Worm (Caenorhabditis elegans) whole organism, late embryonic: ENCODE data around the gene decr-1.3.
A peak's percentile ranks its signal among the peaks of the same experiment; 100 is the strongest.

Source experiments
- C08G9.2 ChIP-seq: sonication (generic microtip); optimal IDR thresholded peaks from 2 replicates; lab custom pipeline; 2016; ENCODE audit warnings: mild to moderate bottlenecking, missing genetic modification characterization, moderate library complexity, missing compliant biosample characterization
- F13H6.1 ChIP-seq: sonication (generic microtip); optimal IDR thresholded peaks from 2 replicates; lab custom pipeline; 2016; ENCODE audit warnings: missing genetic modification characterization, missing compliant biosample characterization
- T23F11.4 ChIP-seq: fragments of 200-800 bp; sonication (Bioruptor generic); optimal IDR thresholded peaks from 2 replicates; lab custom pipeline; 2018; ENCODE audit warnings: mild to moderate bottlenecking, missing genetic modification characterization, missing compliant biosample characterization
- Y22D7AL.16 ChIP-seq: sonication (generic microtip); optimal IDR thresholded peaks from 2 replicates; lab custom pipeline; 2016; ENCODE audit warnings: missing genetic modification characterization, missing compliant biosample characterization
- ahr-1 ChIP-seq: sonication (generic microtip); optimal IDR thresholded peaks from 2 replicates; lab custom pipeline; 2016; ENCODE audit warnings: missing genetic modification characterization, missing compliant biosample characterization
- ama-1 ChIP-seq: fragments of 150-350 bp; optimal IDR thresholded peaks from 2 replicates; lab custom pipeline; 2014
- ceh-18 ChIP-seq: sonication (generic microtip); optimal IDR thresholded peaks from 2 replicates; lab custom pipeline; 2016; ENCODE audit warnings: missing genetic modification characterization, missing compliant biosample characterization
- ceh-22 ChIP-seq: sonication (generic microtip); optimal IDR thresholded peaks from 2 replicates; lab custom pipeline; 2017; ENCODE audit warnings: missing biosample characterization, missing genetic modification characterization
- ceh-34 ChIP-seq: sonication (generic microtip); optimal IDR thresholded peaks from 2 replicates; lab custom pipeline; 2016; ENCODE audit warnings: mild to moderate bottlenecking, missing genetic modification characterization, missing compliant biosample characterization
- ceh-6 ChIP-seq: fragments of 200-800 bp; sonication (Bioruptor generic); optimal IDR thresholded peaks from 2 replicates; lab custom pipeline; 2018; ENCODE audit warnings: mild to moderate bottlenecking, missing genetic modification characterization, missing compliant biosample characterization
- che-1 ChIP-seq: sonication (generic microtip); optimal IDR thresholded peaks from 2 replicates; lab custom pipeline; 2016; ENCODE audit warnings: mild to moderate bottlenecking, missing genetic modification characterization, missing compliant biosample characterization
- dmd-4 ChIP-seq: sonication (generic microtip); optimal IDR thresholded peaks from 2 replicates; lab custom pipeline; 2016; ENCODE audit warnings: borderline replicate concordance, missing genetic modification characterization, missing compliant biosample characterization
- dve-1 ChIP-seq: sonication (generic microtip); optimal IDR thresholded peaks from 2 replicates; lab custom pipeline; 2017; ENCODE audit warnings: antibody characterized with exemption, mild to moderate bottlenecking, missing genetic modification characterization, missing compliant biosample characterization
- elt-4 ChIP-seq: sonication (generic microtip); optimal IDR thresholded peaks from 2 replicates; lab custom pipeline; 2016; ENCODE audit warnings: missing genetic modification characterization, missing compliant biosample characterization
- ets-4 ChIP-seq: sonication (generic microtip); optimal IDR thresholded peaks from 2 replicates; lab custom pipeline; 2016; ENCODE audit warnings: missing genetic modification characterization, missing compliant biosample characterization
- fkh-6 ChIP-seq: sonication (generic microtip); optimal IDR thresholded peaks from 2 replicates; lab custom pipeline; 2016; ENCODE audit warnings: missing genetic modification characterization, missing compliant biosample characterization
- hlh-13 ChIP-seq: fragments of 200-800 bp; sonication (Bioruptor generic); optimal IDR thresholded peaks from 2 replicates; lab custom pipeline; 2018; ENCODE audit warnings: mild to moderate bottlenecking, missing genetic modification characterization, missing compliant biosample characterization
- lim-6 ChIP-seq: sonication (generic microtip); optimal IDR thresholded peaks from 2 replicates; lab custom pipeline; 2016; ENCODE audit warnings: missing genetic modification characterization, missing compliant biosample characterization
- nfya-1 ChIP-seq: sonication (generic microtip); optimal IDR thresholded peaks from 2 replicates; lab custom pipeline; 2017; ENCODE audit warnings: missing genetic modification characterization, mild to moderate bottlenecking, missing compliant biosample characterization, antibody characterized with exemption, moderate library complexity
- nhr-232 ChIP-seq: sonication (generic microtip); optimal IDR thresholded peaks from 2 replicates; lab custom pipeline; 2016; ENCODE audit warnings: missing genetic modification characterization, missing compliant biosample characterization
- odd-2 ChIP-seq: sonication (generic microtip); optimal IDR thresholded peaks from 2 replicates; lab custom pipeline; 2017; ENCODE audit warnings: antibody characterized with exemption, mild to moderate bottlenecking, missing genetic modification characterization, missing compliant biosample characterization
- pag-3 ChIP-seq: sonication (generic microtip); optimal IDR thresholded peaks from 2 replicates; lab custom pipeline; 2016; ENCODE audit warnings: missing compliant biosample characterization, missing genetic modification characterization, borderline replicate concordance
- pat-9 ChIP-seq: fragments of 200-800 bp; sonication (Bioruptor generic); optimal IDR thresholded peaks from 2 replicates; lab custom pipeline; 2018; ENCODE audit warnings: mild to moderate bottlenecking, missing genetic modification characterization, moderate library complexity, missing compliant biosample characterization
- pax-1 ChIP-seq: fragments of 150-350 bp; optimal IDR thresholded peaks from 2 replicates; lab custom pipeline; 2014; ENCODE audit warnings: missing biosample characterization, missing genetic modification characterization
- pha-2 ChIP-seq: sonication (generic microtip); optimal IDR thresholded peaks from 2 replicates; lab custom pipeline; 2017; ENCODE audit warnings: mild to moderate bottlenecking, missing genetic modification characterization, missing compliant biosample characterization
- ref-2 ChIP-seq: sonication (generic microtip); optimal IDR thresholded peaks from 2 replicates; lab custom pipeline; 2016; ENCODE audit warnings: missing genetic modification characterization, missing compliant biosample characterization
- rnt-1 ChIP-seq: sonication (generic microtip); optimal IDR thresholded peaks from 2 replicates; lab custom pipeline; 2016; ENCODE audit warnings: missing genetic modification characterization, missing compliant biosample characterization
- sdc-2 ChIP-seq: sonication (generic microtip); optimal IDR thresholded peaks from 2 replicates; lab custom pipeline; 2016; ENCODE audit warnings: missing genotype, missing genetic modification characterization, missing compliant biosample characterization
- sox-2 ChIP-seq: fragments of 200-800 bp; sonication (Bioruptor generic); IDR thresholded peaks from 2 replicates; pipeline ENCODE4 v1.3.6; 2022; ENCODE audit warnings: missing genetic modification reagents, missing genetic modification characterization, missing compliant biosample characterization
- tbx-7 ChIP-seq: sonication (generic microtip); optimal IDR thresholded peaks from 2 replicates; lab custom pipeline; 2016; ENCODE audit warnings: missing genotype, missing genetic modification characterization, missing compliant biosample characterization
- ttx-3 ChIP-seq: sonication (generic microtip); optimal IDR thresholded peaks from 2 replicates; lab custom pipeline; 2016; ENCODE audit warnings: missing genetic modification reagents, missing genetic modification characterization, missing compliant biosample characterization
- unc-3 ChIP-seq, 2 experiments: fragments of 200-800 bp in 1 of 2; sonication (Bioruptor generic) in 1 of 2; sonication (generic microtip) in 1 of 2; conservative IDR thresholded peaks in 1 of 2; optimal IDR thresholded peaks in 1 of 2; 2 replicates each; pipeline versions ENCODE4 v1.3.6 to Lab custom; 2016 to 2022; ENCODE audit warnings: missing compliant biosample characterization in 2 of 2, missing genetic modification characterization in 2 of 2, missing genetic modification reagents in 1 of 2
- unc-42 ChIP-seq: sonication (generic microtip); optimal IDR thresholded peaks from 2 replicates; lab custom pipeline; 2016; ENCODE audit warnings: missing genotype, missing genetic modification characterization, missing compliant biosample characterization
- unc-55 ChIP-seq: sonication (generic microtip); optimal IDR thresholded peaks from 2 replicates; lab custom pipeline; 2017; ENCODE audit warnings: missing biosample characterization, missing genetic modification reagents, missing genetic modification characterization

The decr-1.3 gene

ce11 chrII:8136818-8137217 is 36.5 kb downstream of the decr-1.3 start, which contains the start of gene ctns-1:
TSS of gene ctns-1 (minus strand) at chrII:8136918.
- TF ChIP-seq ceh-6: no peak
- TF ChIP-seq lim-6 (tag; lab: Kevin White, UChicago): no peak
- no peak for TF ChIP-seq che-1
- TF ChIP-seq dmd-4: no peak
- no peak for TF ChIP-seq ceh-34
- TF ChIP-seq ets-4 (tag; lab: Kevin White, UChicago): no peak
- TF ChIP-seq nfya-1 (tag; lab: Kevin White, UChicago): no peak
- TF ChIP-seq rnt-1 (tag; lab: Kevin White, UChicago): no peak
- no peak for TF ChIP-seq unc-55 (GFP tag; lab: Kevin White, UChicago)
- TF ChIP-seq pag-3 (tag; lab: Kevin White, UChicago): no peak
- TF ChIP-seq T23F11.4 (GFP tag; lab: Kevin White, UChicago): no peak
- no peak for TF ChIP-seq pha-2 (tag; lab: Kevin White, UChicago)
- no peak for TF ChIP-seq nhr-232
- no peak for TF ChIP-seq unc-3 (GFP tag; conservative IDR thresholded peaks at IDR 0.05; lab: Robert Waterston, UW)
- TF ChIP-seq unc-3 (tag; optimal IDR thresholded peaks at IDR 0.05; lab: Kevin White, UChicago): no peak
- TF ChIP-seq fkh-6 (tag; lab: Kevin White, UChicago): no peak
- TF ChIP-seq C08G9.2: no peak
- TF ChIP-seq ttx-3 (tag; lab: Kevin White, UChicago): no peak
- TF ChIP-seq pat-9 (tag; lab: Kevin White, UChicago): no peak
- TF ChIP-seq, all 69 proteins: peak for 0

ce11 chrII:8135953-8136352 is 37.4 kb downstream of the decr-1.3 start:
- TF ChIP-seq tbx-7 (no peak), ceh-22 (tag; lab: Kevin White, UChicago) (no peak), ahr-1 (tag; lab: Kevin White, UChicago) (no peak), ama-1 (no peak), sdc-2 (no peak), ref-2 (tag; lab: Kevin White, UChicago) (no peak), F13H6.1 (tag; lab: Kevin White, UChicago) (no peak), pax-1 (no peak)

ce11 chrII:8131413-8131966 is 41.9 kb downstream of the decr-1.3 start:
- TF ChIP-seq unc-42 (tag; lab: Kevin White, UChicago): peak; percentile 8
- peak; percentile 43 for TF ChIP-seq elt-4
- TF ChIP-seq unc-55 (GFP tag; lab: Kevin White, UChicago): no peak
- TF ChIP-seq fkh-6 (tag; lab: Kevin White, UChicago): peak; percentile 3
- TF ChIP-seq Y22D7AL.16 (tag; lab: Kevin White, UChicago): no peak
- TF ChIP-seq ceh-18 (tag; lab: Kevin White, UChicago): peak; percentile 5
- peak; percentile 35 for TF ChIP-seq ceh-6
- peak; percentile 16 for TF ChIP-seq nfya-1 (tag; lab: Kevin White, UChicago)

ce11 chrII:8130792-8131191 is 42.6 kb downstream of the decr-1.3 start:
- TF ChIP-seq odd-2 (no peak), ref-2 (tag; lab: Kevin White, UChicago) (peak; percentile 4)

ce11 chrII:8129495-8130010 is 43.8 kb downstream of the decr-1.3 start, which contains the start of gene ulp-4:
TSS of gene ulp-4 (plus strand) at chrII:8129960.
- no peak for TF ChIP-seq C08G9.2
- TF ChIP-seq pat-9 (tag; lab: Kevin White, UChicago): no peak
- no peak for TF ChIP-seq lim-6 (tag; lab: Kevin White, UChicago)
- no peak for TF ChIP-seq hlh-13 (GFP tag; lab: Kevin White, UChicago)
- no peak for TF ChIP-seq sox-2 (GFP tag; lab: Robert Waterston, UW)
- TF ChIP-seq dve-1 (tag; lab: Kevin White, UChicago): no peak
- no peak for TF ChIP-seq ets-4 (tag; lab: Kevin White, UChicago)
